Worm (Caenorhabditis elegans) whole organism, L3 larva: ENCODE data around the gene pes-5.

Experiments used
- R02D3.7 ChIP-seq: fragments of 150-350 bp; optimal IDR thresholded peaks from 2 replicates; lab custom pipeline; 2014; ENCODE audit warnings: missing biosample characterization, missing genetic modification characterization
- aly-2 ChIP-seq: fragments of 150-350 bp; optimal IDR thresholded peaks from 2 replicates; lab custom pipeline; 2014; ENCODE audit warnings: missing biosample characterization, missing genetic modification characterization
- ama-1 ChIP-seq: fragments of 150-350 bp; optimal IDR thresholded peaks from 2 replicates; lab custom pipeline; 2018
- ceh-16 ChIP-seq: sonication (generic microtip); optimal IDR thresholded peaks from 2 replicates; lab custom pipeline; 2017; ENCODE audit warnings: missing biosample characterization, missing genetic modification characterization
- ceh-28 ChIP-seq: fragments of 150-350 bp; optimal IDR thresholded peaks from 2 replicates; lab custom pipeline; 2014; ENCODE audit warnings: missing biosample characterization, missing genetic modification reagents, missing genetic modification characterization
- ceh-82 ChIP-seq: fragments of 150-350 bp; optimal IDR thresholded peaks from 2 replicates; lab custom pipeline; 2014; ENCODE audit warnings: missing biosample characterization, missing genetic modification characterization
- daf-12 ChIP-seq: fragments of 150-350 bp; optimal IDR thresholded peaks from 2 replicates; lab custom pipeline; 2014; ENCODE audit warnings: missing biosample characterization, missing genetic modification reagents, missing genetic modification characterization
- egl-5 ChIP-seq: fragments of 150-350 bp; optimal IDR thresholded peaks from 2 replicates; lab custom pipeline; 2017; ENCODE audit warnings: missing biosample characterization, missing genetic modification reagents, missing genetic modification characterization, inconsistent platforms
- elt-1 ChIP-seq: fragments of 150-350 bp; optimal IDR thresholded peaks from 2 replicates; lab custom pipeline; 2014; ENCODE audit warnings: missing biosample characterization, missing genetic modification characterization
- elt-2 ChIP-seq: sonication (generic microtip); optimal IDR thresholded peaks from 2 replicates; lab custom pipeline; 2016; ENCODE audit warnings: missing genetic modification reagents, mild to moderate bottlenecking, missing genetic modification characterization, missing compliant biosample characterization
- elt-3 ChIP-seq, 3 experiments: fragments of 150-350 bp in 1 of 3; sonication (generic microtip) in 2 of 3; optimal IDR thresholded peaks; 2 replicates in 2 of 3; 4 replicates in 1 of 3; lab custom pipeline; 2014 to 2017; ENCODE audit warnings: missing biosample characterization in 3 of 3, missing genetic modification characterization in 3 of 3
- eor-1 ChIP-seq, 2 experiments: fragments of 150-350 bp; optimal IDR thresholded peaks; 2 replicates each; lab custom pipeline; 2014 to 2018; ENCODE audit warnings: missing biosample characterization in 2 of 2, missing genetic modification characterization in 2 of 2
- fkh-10 ChIP-seq: sonication (generic microtip); optimal IDR thresholded peaks from 2 replicates; lab custom pipeline; 2017; ENCODE audit warnings: missing biosample characterization, missing genetic modification reagents, missing genetic modification characterization
- fkh-2 ChIP-seq: fragments of 150-350 bp; optimal IDR thresholded peaks from 2 replicates; lab custom pipeline; 2014; ENCODE audit warnings: missing biosample characterization, missing genetic modification reagents, missing genetic modification characterization
- fos-1 ChIP-seq: fragments of 150-350 bp; optimal IDR thresholded peaks from 2 replicates; lab custom pipeline; 2014; ENCODE audit warnings: missing biosample characterization, missing genetic modification characterization
- hmg-11 ChIP-seq: sonication (generic microtip); optimal IDR thresholded peaks from 2 replicates; lab custom pipeline; 2016; ENCODE audit warnings: missing genetic modification characterization, missing compliant biosample characterization
- jun-1 ChIP-seq: fragments of 150-350 bp; optimal IDR thresholded peaks from 2 replicates; lab custom pipeline; 2014; ENCODE audit warnings: missing biosample characterization, missing genetic modification reagents, missing genetic modification characterization
- lin-15B ChIP-seq: fragments of 150-350 bp; optimal IDR thresholded peaks from 2 replicates; lab custom pipeline; 2014; ENCODE audit warnings: missing biosample characterization, missing genetic modification characterization
- lin-39 ChIP-seq: fragments of 150-350 bp; optimal IDR thresholded peaks from 2 replicates; lab custom pipeline; 2018; ENCODE audit warnings: missing biosample characterization, missing genetic modification reagents, missing genetic modification characterization
- lsy-12 ChIP-seq: sonication (generic microtip); optimal IDR thresholded peaks from 2 replicates; lab custom pipeline; 2016; ENCODE audit warnings: mild to moderate bottlenecking, missing genetic modification characterization, missing compliant biosample characterization
- mdl-1 ChIP-seq: fragments of 150-350 bp; optimal IDR thresholded peaks from 2 replicates; lab custom pipeline; 2014; ENCODE audit warnings: missing biosample characterization, missing genetic modification characterization
- mml-1 ChIP-seq: fragments of 150-350 bp; sonication (generic microtip); optimal IDR thresholded peaks from 3 replicates; lab custom pipeline; 2014; ENCODE audit warnings: missing biosample characterization, missing genetic modification characterization
- nfya-1 ChIP-seq: sonication (generic microtip); optimal IDR thresholded peaks from 2 replicates; lab custom pipeline; 2017; ENCODE audit warnings: missing genetic modification characterization, mild to moderate bottlenecking, missing compliant biosample characterization, antibody characterized with exemption, moderate library complexity; ENCODE audit not compliant: insufficient read depth
- nhr-11 ChIP-seq: fragments of 150-350 bp; optimal IDR thresholded peaks from 2 replicates; lab custom pipeline; 2014; ENCODE audit warnings: missing biosample characterization, missing genetic modification characterization
- nhr-12 ChIP-seq: fragments of 150-350 bp; optimal IDR thresholded peaks from 2 replicates; lab custom pipeline; 2014; ENCODE audit warnings: missing biosample characterization, missing genetic modification characterization
- nhr-23 ChIP-seq: fragments of 150-350 bp; optimal IDR thresholded peaks from 2 replicates; lab custom pipeline; 2014; ENCODE audit warnings: missing biosample characterization, missing genetic modification reagents, missing genetic modification characterization
- nhr-237 ChIP-seq: fragments of 150-350 bp; optimal IDR thresholded peaks from 2 replicates; lab custom pipeline; 2014; ENCODE audit warnings: missing biosample characterization, missing genetic modification characterization
- nhr-25 ChIP-seq: sonication (generic microtip); optimal IDR thresholded peaks from 2 replicates; lab custom pipeline; 2017; ENCODE audit warnings: missing biosample characterization, missing genetic modification characterization
- nhr-28 ChIP-seq: fragments of 150-350 bp; optimal IDR thresholded peaks from 2 replicates; lab custom pipeline; 2014; ENCODE audit warnings: missing biosample characterization, missing genetic modification characterization
- nhr-43 ChIP-seq: sonication (generic microtip); optimal IDR thresholded peaks from 2 replicates; lab custom pipeline; 2016; ENCODE audit warnings: mild to moderate bottlenecking, missing genetic modification characterization, missing compliant biosample characterization; ENCODE audit not compliant: poor library complexity, severe bottlenecking
- nhr-76 ChIP-seq: fragments of 150-350 bp; sonication (generic microtip); optimal IDR thresholded peaks from 5 replicates; lab custom pipeline; 2014; ENCODE audit warnings: missing biosample characterization, missing genetic modification characterization
- nhr-77 ChIP-seq: fragments of 150-350 bp; optimal IDR thresholded peaks from 2 replicates; lab custom pipeline; 2014; ENCODE audit warnings: missing biosample characterization, missing genetic modification characterization
- pha-4 ChIP-seq: fragments of 150-350 bp; optimal IDR thresholded peaks from 2 replicates; lab custom pipeline; 2014; ENCODE audit warnings: missing biosample characterization, missing genetic modification reagents, missing genetic modification characterization
- pqm-1 ChIP-seq: fragments of 150-350 bp; optimal IDR thresholded peaks from 2 replicates; lab custom pipeline; 2017; ENCODE audit warnings: missing biosample characterization, missing genetic modification characterization, inconsistent platforms
- sea-2 ChIP-seq: fragments of 150-350 bp; sonication (generic microtip); optimal IDR thresholded peaks from 4 replicates; lab custom pipeline; 2014; ENCODE audit warnings: missing biosample characterization, missing genetic modification reagents, missing genetic modification characterization
- skn-1 ChIP-seq: fragments of 150-350 bp; optimal IDR thresholded peaks from 2 replicates; lab custom pipeline; 2014; ENCODE audit warnings: missing biosample characterization, missing genetic modification characterization
- snpc-4 ChIP-seq: fragments of 150-350 bp; optimal IDR thresholded peaks from 2 replicates; lab custom pipeline; 2014; ENCODE audit warnings: missing biosample characterization, missing genetic modification characterization
- tbx-2 ChIP-seq: sonication (generic microtip); optimal IDR thresholded peaks from 2 replicates; lab custom pipeline; 2016; ENCODE audit warnings: mild to moderate bottlenecking, missing genetic modification characterization, missing compliant biosample characterization
- unc-39 ChIP-seq: sonication (generic microtip); optimal IDR thresholded peaks from 4 replicates; lab custom pipeline; 2017; ENCODE audit warnings: missing biosample characterization, missing genetic modification characterization
- unc-62 ChIP-seq: fragments of 150-350 bp; sonication (generic microtip); optimal IDR thresholded peaks from 4 replicates; lab custom pipeline; 2014; ENCODE audit warnings: missing biosample characterization, missing genetic modification reagents, missing genetic modification characterization
- zag-1 ChIP-seq: fragments of 150-350 bp; optimal IDR thresholded peaks from 2 replicates; lab custom pipeline; 2014; ENCODE audit warnings: missing biosample characterization, missing genetic modification characterization
- ztf-11 ChIP-seq: fragments of 150-350 bp; optimal IDR thresholded peaks from 2 replicates; lab custom pipeline; 2014; ENCODE audit warnings: missing biosample characterization, missing genetic modification characterization
- ztf-4 ChIP-seq: fragments of 150-350 bp; optimal IDR thresholded peaks from 2 replicates; lab custom pipeline; 2014; ENCODE audit warnings: missing biosample characterization, missing genetic modification characterization

Gene pes-5

DNA sequence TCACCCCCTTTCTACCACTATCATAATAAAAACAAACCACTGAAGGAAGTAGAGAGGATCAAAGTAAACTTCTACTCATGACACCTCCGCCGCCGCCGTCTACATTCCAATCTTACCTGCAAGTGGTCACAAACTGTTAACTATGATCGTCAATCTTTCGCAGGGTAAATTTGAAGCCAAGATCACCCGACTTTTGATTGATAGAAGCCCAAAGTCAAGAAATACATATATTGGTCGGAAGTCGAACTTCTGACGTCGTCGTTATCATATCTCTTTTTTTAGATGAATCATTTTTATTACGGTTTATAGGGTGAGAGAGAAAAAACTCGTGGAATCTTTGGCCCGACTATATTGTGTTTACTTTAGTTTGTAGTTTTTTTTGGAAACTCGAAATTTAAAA lies 8.5 kb upstream of the pes-5 start:
- no peak for TF ChIP-seq jun-1 (tag; lab: Kevin White, UChicago)
- TF ChIP-seq nhr-76: peak; percentile 30
- TF ChIP-seq unc-62: no peak
- peak; percentile 36 for TF ChIP-seq nhr-25 (tag; lab: Kevin White, UChicago)
- TF ChIP-seq elt-3 (tag; optimal IDR thresholded peaks at IDR 0.05; lab: Kevin White, UChicago): peak in 1 of 3 experiments; percentile 73
- no peak for TF ChIP-seq ceh-16 (tag; lab: Kevin White, UChicago)
- no peak for TF ChIP-seq skn-1
- TF ChIP-seq lin-15B: no peak
- TF ChIP-seq ama-1 (lab: Kevin White, UChicago): no peak
- TF ChIP-seq snpc-4 (tag; lab: Kevin White, UChicago): no peak
- TF ChIP-seq mdl-1 (tag; lab: Kevin White, UChicago): no peak
- no peak for TF ChIP-seq eor-1 (tag; optimal IDR thresholded peaks at IDR 0.05; lab: Kevin White, UChicago)
- TF ChIP-seq lin-39: no peak
- no peak for TF ChIP-seq unc-39 (tag; lab: Kevin White, UChicago)
- no peak for TF ChIP-seq ztf-4 (tag; lab: Kevin White, UChicago)
- TF ChIP-seq aly-2 (tag; lab: Kevin White, UChicago): no peak
- TF ChIP-seq mml-1 (tag; lab: Kevin White, UChicago): no peak
- TF ChIP-seq lsy-12 (tag; lab: Kevin White, UChicago): no peak
- no peak for TF ChIP-seq fkh-2 (tag; lab: Kevin White, UChicago)
- TF ChIP-seq hmg-11 (tag; lab: Kevin White, UChicago): no peak
- TF ChIP-seq nhr-28 (tag; lab: Kevin White, UChicago): no peak
- TF ChIP-seq fkh-10 (GFP tag; lab: Kevin White, UChicago): no peak
- TF ChIP-seq egl-5 (tag; lab: Kevin White, UChicago): no peak
- TF ChIP-seq elt-2: no peak
- TF ChIP-seq ceh-28: no peak
- no peak for TF ChIP-seq tbx-2 (tag; lab: Kevin White, UChicago)
- no peak for TF ChIP-seq daf-12 (tag; lab: Kevin White, UChicago)
- TF ChIP-seq nhr-23 (tag; lab: Kevin White, UChicago): peak; percentile 39
- peak; percentile 92 for TF ChIP-seq nhr-43
- TF ChIP-seq sea-2 (GFP tag; lab: Kevin White, UChicago): no peak
- TF ChIP-seq nfya-1 (tag; lab: Kevin White, UChicago): no peak
- TF ChIP-seq fos-1: no peak
- TF ChIP-seq nhr-237 (tag; lab: Kevin White, UChicago): no peak
- no peak for TF ChIP-seq ztf-11 (tag; lab: Kevin White, UChicago)
- TF ChIP-seq nhr-12 (tag; lab: Kevin White, UChicago): no peak
- TF ChIP-seq zag-1 (tag; lab: Kevin White, UChicago): no peak
- TF ChIP-seq elt-1 (tag; lab: Kevin White, UChicago): no peak
- no peak for TF ChIP-seq nhr-77
- TF ChIP-seq ceh-82 (tag; lab: Kevin White, UChicago): no peak
- TF ChIP-seq nhr-11 (tag; lab: Kevin White, UChicago): no peak
- no peak for TF ChIP-seq pha-4 (tag; lab: Kevin White, UChicago)
- TF ChIP-seq, all 47 proteins: peak for 5

DNA sequence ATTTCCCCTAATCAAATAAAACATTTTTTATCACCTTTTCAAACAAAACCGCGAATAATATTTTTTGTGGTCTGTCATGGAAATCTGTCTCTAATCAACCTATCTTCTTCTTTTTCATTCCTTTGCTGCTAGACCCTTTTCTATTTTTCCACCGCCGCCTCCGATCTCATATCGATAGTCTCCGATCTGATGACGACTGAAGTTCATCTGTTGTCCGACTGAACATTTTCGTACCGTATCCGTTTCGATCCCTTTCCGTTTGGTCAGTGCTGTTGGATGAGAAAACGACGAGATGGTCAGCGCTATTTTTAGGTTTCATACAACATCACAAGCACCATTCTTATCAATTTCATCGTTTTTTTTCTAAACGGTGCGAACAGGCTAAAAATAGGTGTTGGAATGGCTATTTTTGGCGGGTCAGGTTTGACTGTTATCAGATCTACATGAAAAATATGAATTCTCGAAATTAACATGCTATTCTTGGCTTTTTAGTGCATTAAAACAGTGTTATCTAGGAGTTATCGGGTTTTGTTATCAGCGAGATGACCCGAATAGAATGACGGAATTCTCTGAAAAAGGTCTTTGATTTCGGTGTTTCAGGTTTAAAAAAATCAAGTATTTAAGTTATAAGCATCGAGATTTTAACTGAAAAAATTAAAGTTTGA lies 6.9 kb upstream of the pes-5 start:
- TF ChIP-seq nhr-77 (no peak), pqm-1 (tag; lab: Kevin White, UChicago) (peak; percentile 1), nhr-76 (peak; percentile 37), nhr-23 (tag; lab: Kevin White, UChicago) (peak; percentile 63), lin-39 (no peak), mml-1 (tag; lab: Kevin White, UChicago) (no peak), elt-3 (tag; optimal IDR thresholded peaks at IDR 0.05; lab: Kevin White, UChicago) (peak in 1 of 3 experiments; percentile 46), nhr-43 (peak; percentile 91), ztf-4 (tag; lab: Kevin White, UChicago) (no peak), R02D3.7 (no peak), elt-2 (peak; percentile 69)
